Fruit fly (Drosophila melanogaster) S2 (cell line): ENCODE data around the gene Ak1.

Experiments
- CG8478 ChIP-seq: fragments of >200 bp; optimal IDR thresholded peaks from 2 replicates; lab custom pipeline; 2018
- CTCF ChIP-seq, 2 experiments: fragments of >200 bp; optimal IDR thresholded peaks; 2 replicates each; lab custom pipeline; 2018

DNA sequence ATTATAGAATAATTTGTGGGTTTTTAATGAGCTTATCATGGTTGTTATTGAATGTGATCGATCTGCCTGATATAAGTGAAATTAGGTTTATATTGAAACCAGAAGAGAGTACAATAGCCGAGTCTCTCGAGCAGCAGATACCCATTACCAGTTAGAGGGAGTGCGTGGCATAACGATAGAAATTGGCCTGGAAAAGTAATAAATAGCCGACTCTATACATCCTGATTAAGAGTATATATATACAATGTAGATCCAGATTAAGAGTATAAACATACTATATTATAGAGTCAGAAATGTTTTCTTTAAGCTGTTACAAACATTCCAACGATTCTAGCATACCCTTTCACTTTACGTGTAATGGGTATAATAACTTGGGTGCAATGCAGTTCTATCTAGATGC lies 19.9 kb downstream of the Ak1 start:
- TF ChIP-seq CG8478 (lab: Kevin White, UChicago) = no peak
- no peak for TF ChIP-seq CTCF (optimal IDR thresholded peaks at IDR 0.05; lab: Kevin White, UChicago)
